Fruit fly (Drosophila melanogaster): ENCODE measurements around the gene CG13083.

CG13083 gene

DNA sequence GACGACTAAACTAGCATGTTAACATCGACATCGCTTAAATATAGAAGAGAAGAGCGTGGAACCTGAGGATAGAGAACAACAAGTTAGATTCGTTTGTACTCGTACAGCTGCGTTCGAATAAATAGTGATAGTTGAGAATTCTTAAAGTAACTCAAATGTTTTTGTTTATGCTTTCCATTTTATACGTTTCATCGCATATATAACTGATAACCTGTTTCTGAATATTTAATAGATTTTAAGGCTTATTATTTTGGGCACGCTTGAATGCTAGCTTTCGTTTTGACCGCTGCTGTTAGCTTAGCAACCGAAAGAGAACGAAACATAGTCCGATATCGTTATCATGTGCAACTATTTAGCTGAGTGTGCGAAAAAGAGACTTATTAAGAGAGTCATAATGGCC, 41.0 kb downstream of the CG13083 start:
- TF ChIP-seq Mio (GFP tag; optimal IDR thresholded peaks at IDR 0.05) (peak; percentile 46), fru (GFP tag; optimal IDR thresholded peaks at IDR 0.05) (peak; percentile 98), pan (optimal IDR thresholded peaks at IDR 0.05) (no peak), CG9705 (GFP tag; optimal IDR thresholded peaks at IDR 0.05) (no peak), woc (GFP tag; optimal IDR thresholded peaks at IDR 0.05) (peak; percentile 45), usp (GFP tag; optimal IDR thresholded peaks at IDR 0.05) (no peak), Jra (GFP tag; optimal IDR thresholded peaks at IDR 0.05) (no peak), foxo (GFP tag; optimal IDR thresholded peaks at IDR 0.05) (peak; percentile 77 to 98), Hr78 (GFP tag; optimal IDR thresholded peaks at IDR 0.05) (no peak), lola (GFP tag; optimal IDR thresholded peaks at IDR 0.05) (no peak), dsf (GFP tag; optimal IDR thresholded peaks at IDR 0.05; ENCODE audit: borderline replicate concordance) (peak; percentile 25), Sp1 (GFP tag; optimal IDR thresholded peaks at IDR 0.05) (peak; percentile 96), sage (GFP tag; optimal IDR thresholded peaks at IDR 0.05) (no peak), Dfd (GFP tag; optimal IDR thresholded peaks at IDR 0.05) (no peak), rgr (GFP tag; optimal IDR thresholded peaks at IDR 0.05) (peak; percentile 94), Vsx2 (GFP tag; optimal IDR thresholded peaks at IDR 0.05; ENCODE audit: partially characterized antibody) (no peak), Hnf4 (GFP tag; optimal IDR thresholded peaks at IDR 0.05) (no peak), psq (GFP tag; optimal IDR thresholded peaks at IDR 0.05) (peak; percentile 90), br (GFP tag; optimal IDR thresholded peaks at IDR 0.05) (peak; percentile 93), sv (GFP tag; optimal IDR thresholded peaks at IDR 0.05) (peak; percentile 95), OdsH (GFP tag; optimal IDR thresholded peaks at IDR 0.05) (peak; percentile 94), brk (GFP tag; optimal IDR thresholded peaks at IDR 0.05) (no peak), Rel (GFP tag; optimal IDR thresholded peaks at IDR 0.05) (peak; percentile 80), Rel (tag; optimal IDR thresholded peaks at IDR 0.05) (no peak), jim (GFP tag; optimal IDR thresholded peaks at IDR 0.05) (no peak), CrebA (GFP tag; optimal IDR thresholded peaks at IDR 0.05; ENCODE audit: borderline replicate concordance) (no peak), dl (GFP tag; optimal IDR thresholded peaks at IDR 0.05; ENCODE audit: insufficient read depth in 1 of 2, partially characterized antibody in 2 of 2) (no peak), h (GFP tag; optimal IDR thresholded peaks at IDR 0.05) (peak; percentile 95), GATAd (GFP tag; optimal IDR thresholded peaks at IDR 0.05) (no peak), tai (GFP tag; optimal IDR thresholded peaks at IDR 0.05) (no peak), N (GFP tag; optimal IDR thresholded peaks at IDR 0.05) (no peak), Myc (optimal IDR thresholded peaks at IDR 0.05) (no peak), ey (GFP tag; optimal IDR thresholded peaks at IDR 0.05) (peak; percentile 96), Hr83 (GFP tag; optimal IDR thresholded peaks at IDR 0.05; ENCODE audit: poor library complexity, severe bottlenecking) (peak; percentile 21), Abd-B (GFP tag; optimal IDR thresholded peaks at IDR 0.05) (no peak), Dif (GFP tag; optimal IDR thresholded peaks at IDR 0.05; ENCODE audit: partially characterized antibody) (no peak), dmrt93B (GFP tag; optimal IDR thresholded peaks at IDR 0.05) (peak; percentile 30), HLH106 (tag; optimal IDR thresholded peaks at IDR 0.05) (peak; percentile 76), CG32264 (GFP tag; optimal IDR thresholded peaks at IDR 0.05) (peak; percentile 53)

DNA sequence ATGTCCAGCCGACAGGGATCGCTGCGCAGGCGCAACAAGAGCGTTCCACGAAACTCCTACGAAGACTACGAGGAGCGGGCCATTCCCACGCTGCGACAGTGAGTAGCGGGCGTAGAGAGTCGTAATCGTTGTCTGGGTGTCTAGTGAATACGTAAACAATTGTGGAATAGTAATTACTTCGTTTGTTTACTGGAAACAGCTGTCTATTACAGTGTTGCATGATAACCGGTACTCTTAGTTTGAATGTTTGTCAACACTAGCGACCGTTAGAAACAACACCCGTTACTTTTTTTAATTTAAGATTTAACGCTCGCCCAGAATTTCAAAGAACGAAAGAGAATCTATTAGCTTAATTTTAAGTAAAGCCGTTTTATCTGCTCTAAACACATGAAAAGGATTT, 42.8 kb downstream of the CG13083 start, which contains the start of gene CG10165:
Gene CG10165, minus strand, starts transcription at position 214 of the 400 bp plus-strand sequence.
- TF ChIP-seq fru (GFP tag; optimal IDR thresholded peaks at IDR 0.05) (peak; percentile 91), Hr83 (GFP tag; optimal IDR thresholded peaks at IDR 0.05; ENCODE audit: poor library complexity, severe bottlenecking) (peak; percentile 26), h (GFP tag; optimal IDR thresholded peaks at IDR 0.05) (peak; percentile 37), N (GFP tag; optimal IDR thresholded peaks at IDR 0.05) (no peak)

DNA sequence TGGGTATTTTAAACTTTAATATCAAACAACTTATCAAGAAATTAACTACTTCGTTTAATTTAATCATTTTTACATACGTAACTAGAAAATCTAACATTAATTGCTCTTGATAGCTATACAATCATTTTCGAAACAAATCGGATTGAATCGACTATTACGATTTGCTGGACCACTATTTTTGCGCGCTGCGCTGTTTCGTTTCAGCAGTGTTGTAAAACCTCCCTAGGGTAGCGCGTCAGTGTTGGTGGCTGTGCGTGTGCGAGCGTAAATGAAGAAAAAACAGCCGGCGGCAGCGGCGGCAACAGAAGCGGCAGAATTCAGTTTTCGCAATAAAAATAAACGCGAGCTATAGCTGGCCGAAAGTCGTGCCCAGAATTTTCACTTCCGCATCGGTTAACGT, 46.0 kb downstream of the CG13083 start, which contains the start of gene CG33116:
Gene CG33116, plus strand, starts transcription at position 233 of the 400 bp plus-strand sequence.
- no peak for TF ChIP-seq CrebA (GFP tag; optimal IDR thresholded peaks at IDR 0.05; ENCODE audit: borderline replicate concordance)
- TF ChIP-seq CG32264 (GFP tag; optimal IDR thresholded peaks at IDR 0.05), result peak; percentile 74
- peak; percentile 84 for TF ChIP-seq sv (GFP tag; optimal IDR thresholded peaks at IDR 0.05)
- TF ChIP-seq Dfd (GFP tag; optimal IDR thresholded peaks at IDR 0.05), result no peak
- no peak for TF ChIP-seq tai (GFP tag; optimal IDR thresholded peaks at IDR 0.05)
- peak; percentile 92 for TF ChIP-seq Hr83 (GFP tag; optimal IDR thresholded peaks at IDR 0.05; ENCODE audit: poor library complexity, severe bottlenecking)
- peak; percentile 93 for TF ChIP-seq rgr (GFP tag; optimal IDR thresholded peaks at IDR 0.05)
- TF ChIP-seq Sp1 (GFP tag; optimal IDR thresholded peaks at IDR 0.05), result peak; percentile 80
- TF ChIP-seq CG9705 (GFP tag; optimal IDR thresholded peaks at IDR 0.05), result peak; percentile 61
- TF ChIP-seq sage (GFP tag; optimal IDR thresholded peaks at IDR 0.05), result peak; percentile 63
- peak; percentile 63 for TF ChIP-seq Mio (GFP tag; optimal IDR thresholded peaks at IDR 0.05)
- TF ChIP-seq ey (GFP tag; optimal IDR thresholded peaks at IDR 0.05), result peak; percentile 89
- peak; percentile 61 for TF ChIP-seq Jra (GFP tag; optimal IDR thresholded peaks at IDR 0.05)
- peak; percentile 50 for TF ChIP-seq dsf (GFP tag; optimal IDR thresholded peaks at IDR 0.05; ENCODE audit: borderline replicate concordance)
- TF ChIP-seq jim (GFP tag; optimal IDR thresholded peaks at IDR 0.05), result peak; percentile 2
- no peak for TF ChIP-seq pan (optimal IDR thresholded peaks at IDR 0.05)
- TF ChIP-seq woc (GFP tag; optimal IDR thresholded peaks at IDR 0.05), result peak; percentile 89
- peak; percentile 85 for TF ChIP-seq HLH106 (tag; optimal IDR thresholded peaks at IDR 0.05)
- peak; percentile 71 for TF ChIP-seq dmrt93B (GFP tag; optimal IDR thresholded peaks at IDR 0.05)
- TF ChIP-seq Hnf4 (GFP tag; optimal IDR thresholded peaks at IDR 0.05), result peak; percentile 91
- TF ChIP-seq GATAd (GFP tag; optimal IDR thresholded peaks at IDR 0.05), result peak; percentile 28
- peak; percentile 68 for TF ChIP-seq psq (GFP tag; optimal IDR thresholded peaks at IDR 0.05)
- no peak for TF ChIP-seq Hr78 (GFP tag; optimal IDR thresholded peaks at IDR 0.05)
- no peak for TF ChIP-seq Dif (GFP tag; optimal IDR thresholded peaks at IDR 0.05; ENCODE audit: partially characterized antibody)
- peak; percentile 82 for TF ChIP-seq brk (GFP tag; optimal IDR thresholded peaks at IDR 0.05)
- TF ChIP-seq h (GFP tag; optimal IDR thresholded peaks at IDR 0.05), result peak; percentile 90
- peak; percentile 41 for TF ChIP-seq Myc (optimal IDR thresholded peaks at IDR 0.05)
- no peak for TF ChIP-seq Rel (GFP tag; optimal IDR thresholded peaks at IDR 0.05)
- peak; percentile 58 for TF ChIP-seq Rel (tag; optimal IDR thresholded peaks at IDR 0.05)
- no peak for TF ChIP-seq Abd-B (GFP tag; optimal IDR thresholded peaks at IDR 0.05)
- TF ChIP-seq lola (GFP tag; optimal IDR thresholded peaks at IDR 0.05), result no peak
- TF ChIP-seq fru (GFP tag; optimal IDR thresholded peaks at IDR 0.05), result peak; percentile 90
- TF ChIP-seq foxo (GFP tag; optimal IDR thresholded peaks at IDR 0.05), result peak; percentile 17 to 92
- no peak for TF ChIP-seq dl (GFP tag; optimal IDR thresholded peaks at IDR 0.05; ENCODE audit: insufficient read depth in 1 of 2, partially characterized antibody in 2 of 2)
- peak; percentile 86 for TF ChIP-seq OdsH (GFP tag; optimal IDR thresholded peaks at IDR 0.05)
- peak; percentile 89 for TF ChIP-seq br (GFP tag; optimal IDR thresholded peaks at IDR 0.05)
- TF ChIP-seq N (GFP tag; optimal IDR thresholded peaks at IDR 0.05), result no peak
- no peak for TF ChIP-seq usp (GFP tag; optimal IDR thresholded peaks at IDR 0.05)

All from whole organism, wandering third instar larva.